Fruit fly (Drosophila melanogaster): ENCODE data around the gene Wsck.

Gene Wsck

DNA sequence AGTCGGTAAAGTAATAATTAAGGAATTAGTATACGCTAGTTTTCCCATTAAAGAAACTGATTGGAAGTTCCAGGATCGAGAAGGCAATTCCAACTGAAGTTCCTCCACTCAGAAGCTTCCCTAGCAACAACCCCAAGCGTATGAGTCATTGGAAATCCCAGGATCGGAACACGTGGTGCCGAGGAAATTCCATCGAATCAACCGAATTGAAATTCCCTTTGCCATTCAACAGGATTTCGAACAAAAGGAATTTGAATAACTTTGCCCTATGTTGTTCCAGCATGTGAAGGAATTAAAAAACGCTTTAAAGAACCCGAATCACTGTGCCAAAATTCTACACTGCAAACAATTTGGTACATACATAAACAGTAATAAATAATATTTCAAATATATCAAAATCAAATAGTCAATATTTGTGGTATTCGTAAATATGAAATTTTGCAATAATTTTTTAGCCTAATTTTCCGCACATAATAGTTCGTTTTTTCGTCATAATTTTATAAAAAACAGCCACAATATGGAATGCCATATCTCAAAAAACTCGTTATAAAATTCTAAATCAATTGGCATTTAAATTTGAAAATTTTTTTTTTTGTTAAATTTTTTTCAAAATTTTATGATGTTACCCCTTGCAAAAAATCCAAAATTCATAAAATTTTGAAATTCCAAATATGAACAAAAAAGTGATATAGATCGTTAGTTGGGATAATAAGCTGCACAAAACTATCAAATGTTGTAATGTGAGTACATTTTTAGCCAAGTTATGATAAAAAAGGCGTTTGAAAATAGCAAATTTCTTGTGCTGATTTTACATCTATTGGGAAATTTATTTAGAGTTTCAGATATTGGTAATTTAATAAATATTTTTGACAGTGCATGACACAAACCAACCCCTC lies 49.6 kb downstream of the Wsck start:
- TF ChIP-seq h (optimal IDR thresholded peaks at IDR 0.05) (no peak), Sin3A (optimal IDR thresholded peaks at IDR 0.05) (no peak), psq (optimal IDR thresholded peaks at IDR 0.05) (no peak), Myc (optimal IDR thresholded peaks at IDR 0.05) (no peak), insv (optimal IDR thresholded peaks at IDR 0.05) (no peak), ttk (optimal IDR thresholded peaks at IDR 0.05) (no peak)

DNA sequence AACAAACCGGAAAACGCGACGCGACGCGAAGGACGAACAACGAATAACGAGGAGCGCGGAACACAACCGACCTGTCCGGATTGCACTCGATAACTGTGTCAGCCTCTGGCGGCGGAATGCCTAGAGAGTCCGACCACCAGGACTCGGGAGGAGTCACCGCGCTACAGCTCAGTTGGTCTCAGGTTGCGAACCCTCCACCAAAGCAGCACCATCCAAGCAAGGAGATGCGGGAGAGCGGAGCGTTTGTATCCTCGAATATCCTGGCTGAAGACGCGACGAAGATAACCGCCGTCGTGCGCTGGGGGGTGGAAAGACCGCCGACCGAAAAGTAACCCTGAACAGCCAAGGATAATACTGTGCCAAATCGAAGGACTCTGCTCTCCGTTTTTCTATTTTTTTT lies 52.5 kb downstream of the Wsck start:
- TF ChIP-seq h (optimal IDR thresholded peaks at IDR 0.05) (no peak), ttk (optimal IDR thresholded peaks at IDR 0.05) (no peak), psq (optimal IDR thresholded peaks at IDR 0.05) (no peak), insv (optimal IDR thresholded peaks at IDR 0.05) (no peak), Sin3A (optimal IDR thresholded peaks at IDR 0.05) (no peak), Myc (optimal IDR thresholded peaks at IDR 0.05) (no peak)

All from Kc167 (cell line).